Worm (Caenorhabditis elegans) whole organism, L2 larva: ENCODE data around the gene ZK354.8.

Experiments
- ceh-82 ChIP-seq: fragments of 150-350 bp; optimal IDR thresholded peaks from 2 replicates; lab custom pipeline; 2014; ENCODE audit warnings: missing biosample characterization, missing genetic modification characterization
- egl-27 ChIP-seq: sonication (generic microtip); optimal IDR thresholded peaks from 3 replicates; lab custom pipeline; 2017; ENCODE audit warnings: missing biosample characterization, missing genetic modification reagents, missing genetic modification characterization
- lin-39 ChIP-seq: fragments of 150-350 bp; optimal IDR thresholded peaks from 2 replicates; lab custom pipeline; 2014; ENCODE audit warnings: missing biosample characterization, missing genetic modification reagents, missing genetic modification characterization
- nhr-11 ChIP-seq: fragments of 150-350 bp; optimal IDR thresholded peaks from 2 replicates; lab custom pipeline; 2014; ENCODE audit warnings: missing biosample characterization, missing genetic modification characterization
- nhr-12 ChIP-seq: fragments of 150-350 bp; optimal IDR thresholded peaks from 2 replicates; lab custom pipeline; 2014; ENCODE audit warnings: missing biosample characterization, missing genetic modification characterization
- peb-1 ChIP-seq: fragments of 150-350 bp; optimal IDR thresholded peaks from 2 replicates; lab custom pipeline; 2014; ENCODE audit warnings: missing biosample characterization, missing genetic modification characterization
- ztf-1 ChIP-seq: fragments of 200-800 bp; sonication (Bioruptor generic); conservative IDR thresholded peaks from 2 replicates; pipeline ENCODE4 v1.3.6; 2022; ENCODE audit warnings: missing genetic modification characterization, missing compliant biosample characterization
- ztf-4 ChIP-seq: fragments of 150-350 bp; optimal IDR thresholded peaks from 2 replicates; lab custom pipeline; 2014; ENCODE audit warnings: missing biosample characterization, missing genetic modification characterization

ce11 chrIV:5288932-5289331 lies 17.0 kb downstream of the ZK354.8 start:
- TF ChIP-seq egl-27 (tag; lab: Kevin White, UChicago): no peak
- no peak for TF ChIP-seq nhr-12 (tag; lab: Kevin White, UChicago)
- TF ChIP-seq peb-1 (tag; lab: Kevin White, UChicago): no peak
- no peak for TF ChIP-seq ceh-82 (tag; lab: Kevin White, UChicago)
- no peak for TF ChIP-seq ztf-1
- TF ChIP-seq ztf-4 (tag; lab: Kevin White, UChicago): no peak
- no peak for TF ChIP-seq lin-39 (tag; lab: Kevin White, UChicago)
- no peak for TF ChIP-seq nhr-11 (tag; lab: Kevin White, UChicago)
